Worm (Caenorhabditis elegans) whole organism, L4 larva: ENCODE results near the gene C24D10.4.

Experiments used
- F10B5.3 ChIP-seq: sonication (generic microtip); optimal IDR thresholded peaks from 2 replicates; lab custom pipeline; 2016; ENCODE audit warnings: mild to moderate bottlenecking, missing genetic modification characterization, missing compliant biosample characterization
- F49E8.2 ChIP-seq: sonication (generic microtip); optimal IDR thresholded peaks from 2 replicates; lab custom pipeline; 2016; ENCODE audit warnings: missing compliant biosample characterization, mild to moderate bottlenecking, missing genetic modification characterization, borderline replicate concordance
- Y105C5A.15 ChIP-seq: fragments of 200-800 bp; sonication (Bioruptor generic); IDR thresholded peaks from 2 replicates; pipeline ENCODE4 v1.3.6; 2022; ENCODE audit warnings: missing genetic modification characterization, missing compliant biosample characterization
- ama-1 ChIP-seq: fragments of 150-350 bp; optimal IDR thresholded peaks from 2 replicates; lab custom pipeline; 2014; ENCODE audit warnings: inconsistent platforms, mixed read lengths
- ceh-28 ChIP-seq: fragments of 150-350 bp; optimal IDR thresholded peaks from 2 replicates; lab custom pipeline; 2014; ENCODE audit warnings: missing biosample characterization, missing genetic modification reagents, missing genetic modification characterization
- ceh-32 ChIP-seq: sonication (generic microtip); optimal IDR thresholded peaks from 2 replicates; lab custom pipeline; 2016; ENCODE audit warnings: mild to moderate bottlenecking, missing genetic modification characterization, missing compliant biosample characterization; ENCODE audit not compliant: poor library complexity
- ceh-44 ChIP-seq: fragments of 200-800 bp; sonication (Bioruptor generic); IDR thresholded peaks from 2 replicates; pipeline ENCODE4 v1.3.6; 2022; ENCODE audit warnings: missing genetic modification reagents, missing genetic modification characterization, missing compliant biosample characterization
- daf-16 ChIP-seq, 3 experiments: sonication (generic microtip); optimal IDR thresholded peaks; 2 replicates each; lab custom pipeline; 2016 to 2017; ENCODE audit warnings: missing genetic modification characterization in 3 of 3, missing genetic modification reagents in 3 of 3, mild to moderate bottlenecking in 2 of 3, missing compliant biosample characterization in 2 of 3, missing biosample characterization in 1 of 3, moderate library complexity in 1 of 3
- dmd-6 ChIP-seq: fragments of 200-800 bp; sonication (Bioruptor generic); IDR thresholded peaks from 2 replicates; pipeline ENCODE4 v1.3.6; 2022; ENCODE audit warnings: missing genetic modification reagents, missing genetic modification characterization, missing compliant biosample characterization
- dmd-8 ChIP-seq: fragments of 200-800 bp; sonication (Bioruptor generic); IDR thresholded peaks from 2 replicates; pipeline ENCODE4 v1.3.6; 2022; ENCODE audit warnings: missing genetic modification characterization, missing compliant biosample characterization
- dmd-9 ChIP-seq: fragments of 200-800 bp; sonication (Bioruptor generic); IDR thresholded peaks from 2 replicates; pipeline ENCODE4 v1.3.6; 2022; ENCODE audit warnings: missing genetic modification reagents, missing genetic modification characterization, missing compliant biosample characterization
- dpl-1 ChIP-seq: fragments of 150-350 bp; optimal IDR thresholded peaks from 2 replicates; lab custom pipeline; 2014; ENCODE audit warnings: missing biosample characterization, missing genetic modification reagents, missing genetic modification characterization
- fkh-10 ChIP-seq: fragments of 150-350 bp; optimal IDR thresholded peaks from 2 replicates; lab custom pipeline; 2014; ENCODE audit warnings: missing biosample characterization, missing genetic modification reagents, missing genetic modification characterization
- fos-1 ChIP-seq: fragments of 150-350 bp; optimal IDR thresholded peaks from 2 replicates; lab custom pipeline; 2014; ENCODE audit warnings: missing biosample characterization, missing genetic modification characterization
- lim-7 ChIP-seq: fragments of 200-800 bp; sonication (Bioruptor generic); IDR thresholded peaks from 2 replicates; pipeline ENCODE4 v1.3.6; 2022; ENCODE audit warnings: missing genetic modification characterization, missing compliant biosample characterization
- lin-1 ChIP-seq: fragments of 200-800 bp; sonication (Bioruptor generic); IDR thresholded peaks from 2 replicates; pipeline ENCODE4 v1.3.6; 2022; ENCODE audit warnings: missing genetic modification reagents, missing genetic modification characterization, missing compliant biosample characterization
- lin-29 ChIP-seq: fragments of 200-800 bp; sonication (Bioruptor generic); IDR thresholded peaks from 2 replicates; pipeline ENCODE4 v1.3.6; 2022; ENCODE audit warnings: missing genetic modification reagents, missing genetic modification characterization, missing compliant biosample characterization
- lin-38 ChIP-seq: fragments of 200-800 bp; sonication (Bioruptor generic); IDR thresholded peaks from 2 replicates; pipeline ENCODE4 v1.3.6; 2022; ENCODE audit warnings: missing genetic modification reagents, missing genetic modification characterization, missing compliant biosample characterization
- lsy-2 ChIP-seq, 2 experiments: fragments of 150-350 bp in 1 of 2; sonication (generic microtip) in 1 of 2; optimal IDR thresholded peaks; 2 replicates each; lab custom pipeline; 2014 to 2017; ENCODE audit warnings: missing biosample characterization in 2 of 2, missing genetic modification characterization in 2 of 2
- madf-9 ChIP-seq: fragments of 200-800 bp; sonication (Bioruptor generic); conservative IDR thresholded peaks from 2 replicates; pipeline ENCODE4 v1.3.6; 2022; ENCODE audit warnings: missing genetic modification reagents, missing genetic modification characterization, missing compliant biosample characterization
- mep-1 ChIP-seq: fragments of 150-350 bp; sonication (generic microtip); optimal IDR thresholded peaks from 3 replicates; lab custom pipeline; 2014; ENCODE audit warnings: missing biosample characterization, missing genetic modification characterization
- mxl-2 ChIP-seq: fragments of 200-800 bp; sonication (Bioruptor generic); conservative IDR thresholded peaks from 2 replicates; pipeline ENCODE4 v1.3.6; 2022; ENCODE audit warnings: missing genetic modification reagents, missing genetic modification characterization, missing compliant biosample characterization
- nhr-111 ChIP-seq: fragments of 200-800 bp; sonication (Bioruptor generic); optimal IDR thresholded peaks from 2 replicates; lab custom pipeline; 2018; ENCODE audit warnings: mild to moderate bottlenecking, missing genetic modification characterization, missing compliant biosample characterization
- nhr-41 ChIP-seq: fragments of 200-800 bp; sonication (Bioruptor generic); IDR thresholded peaks from 2 replicates; pipeline ENCODE4 v1.3.6; 2022; ENCODE audit warnings: missing genetic modification reagents, missing genetic modification characterization, missing compliant biosample characterization
- nhr-48 ChIP-seq: sonication (generic microtip); optimal IDR thresholded peaks from 2 replicates; lab custom pipeline; 2016; ENCODE audit warnings: mild to moderate bottlenecking, missing genetic modification characterization, missing compliant biosample characterization
- nhr-77 ChIP-seq: fragments of 150-350 bp; optimal IDR thresholded peaks from 2 replicates; lab custom pipeline; 2014; ENCODE audit warnings: missing biosample characterization, missing genetic modification characterization
- php-3 ChIP-seq: fragments of 200-800 bp; sonication (Bioruptor generic); IDR thresholded peaks from 2 replicates; pipeline ENCODE4 v1.3.6; 2022; ENCODE audit warnings: missing genetic modification reagents, missing genetic modification characterization, missing compliant biosample characterization
- rbr-2 ChIP-seq: sonication (generic microtip); optimal IDR thresholded peaks from 2 replicates; lab custom pipeline; 2016; ENCODE audit warnings: missing genotype, missing genetic modification characterization, missing compliant biosample characterization
- skn-1 ChIP-seq: fragments of 150-350 bp; optimal IDR thresholded peaks from 2 replicates; lab custom pipeline; 2014; ENCODE audit warnings: missing biosample characterization, missing genetic modification characterization
- snpc-1.2 ChIP-seq: fragments of 200-800 bp; sonication (Bioruptor generic); IDR thresholded peaks from 2 replicates; pipeline ENCODE4 v1.3.6; 2022; ENCODE audit warnings: missing genetic modification reagents, missing genetic modification characterization, missing compliant biosample characterization
- tag-97 ChIP-seq: fragments of 200-800 bp; sonication (Bioruptor generic); IDR thresholded peaks from 2 replicates; pipeline ENCODE4 v1.3.6; 2022; ENCODE audit warnings: missing genetic modification characterization, missing compliant biosample characterization
- tra-1 ChIP-seq: fragments of 200-800 bp; sonication (Bioruptor generic); IDR thresholded peaks from 2 replicates; pipeline ENCODE4 v1.3.6; 2022; ENCODE audit warnings: missing genetic modification reagents, missing genetic modification characterization, missing compliant biosample characterization
- unc-130 ChIP-seq: sonication (generic microtip); optimal IDR thresholded peaks from 2 replicates; lab custom pipeline; 2016; ENCODE audit warnings: missing genetic modification reagents, missing genetic modification characterization, missing compliant biosample characterization
- vab-7 ChIP-seq: fragments of 200-800 bp; sonication (Bioruptor generic); IDR thresholded peaks from 2 replicates; pipeline ENCODE4 v1.3.6; 2022; ENCODE audit warnings: missing genetic modification reagents, missing genetic modification characterization, missing compliant biosample characterization
- zfp-2 ChIP-seq: sonication (generic microtip); optimal IDR thresholded peaks from 2 replicates; lab custom pipeline; 2016; ENCODE audit warnings: mild to moderate bottlenecking, missing genetic modification characterization, missing compliant biosample characterization
- zip-2 ChIP-seq: fragments of 150-350 bp; optimal IDR thresholded peaks from 2 replicates; lab custom pipeline; 2014; ENCODE audit warnings: missing biosample characterization, missing genetic modification characterization
- ztf-11 ChIP-seq: fragments of 150-350 bp; optimal IDR thresholded peaks from 2 replicates; lab custom pipeline; 2014; ENCODE audit warnings: missing biosample characterization, missing genetic modification characterization
- ztf-7 ChIP-seq: fragments of 150-350 bp; optimal IDR thresholded peaks from 2 replicates; lab custom pipeline; 2014; ENCODE audit warnings: missing biosample characterization, missing genetic modification characterization

C24D10.4 gene

DNA sequence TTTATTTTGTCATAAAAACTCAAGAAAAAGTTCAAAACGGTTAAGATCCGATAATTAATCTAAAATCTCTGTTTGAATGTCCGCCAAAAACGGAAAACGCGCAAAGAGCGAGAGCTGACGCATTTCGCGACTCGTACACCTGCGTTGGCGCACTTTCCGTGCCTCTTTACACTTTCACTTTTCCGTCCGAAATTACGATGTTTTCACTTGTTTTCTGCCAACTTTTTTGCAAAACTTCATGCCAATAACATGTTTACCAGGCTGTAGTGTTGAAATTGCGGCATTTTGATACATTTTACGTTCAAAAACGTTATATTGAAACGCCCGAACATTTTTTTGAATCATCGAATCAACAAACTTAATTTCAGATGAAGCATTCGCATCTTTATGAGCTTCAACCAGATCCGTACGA lies 23.4 kb downstream of the C24D10.4 start, which contains the start of gene W03F8.4 (continued):
- TF ChIP-seq madf-9 (GFP tag; lab: Robert Waterston, UW) (0 out of 2 replicates have a peak, but pooled peaks have one; percentile 54), tra-1 (GFP tag; lab: Robert Waterston, UW) (peak; percentile 67; the same call in 1 of the 2 replicates), nhr-77 (tag; lab: Kevin White, UChicago) (peak; percentile 91), fkh-10 (GFP tag; lab: Kevin White, UChicago) (peak; percentile 24), dmd-6 (GFP tag; lab: Robert Waterston, UW) (peak; percentile 87), mep-1 (tag; lab: Kevin White, UChicago) (peak; percentile 95), dmd-8 (GFP tag; lab: Robert Waterston, UW) (no peak), ama-1 (lab: Kevin White, UChicago) (peak; percentile 65), fos-1 (no peak), php-3 (peak; percentile 83), ztf-7 (tag; lab: Kevin White, UChicago) (no peak), lsy-2 (tag; optimal IDR thresholded peaks at IDR 0.05; lab: Kevin White, UChicago) (peak; percentile 61 to 95), dmd-9 (GFP tag; lab: Robert Waterston, UW) (no peak), lin-29 (GFP tag; lab: Robert Waterston, UW) (peak; percentile 88), ceh-44 (GFP tag; lab: Robert Waterston, UW) (no peak), F10B5.3 (tag; lab: Kevin White, UChicago) (peak; percentile 82), ceh-28 (tag; lab: Kevin White, UChicago) (no peak), zfp-2 (peak; percentile 47), ceh-32 (tag; lab: Kevin White, UChicago) (no peak), nhr-111 (GFP tag; lab: Kevin White, UChicago) (no peak), nhr-41 (GFP tag; lab: Robert Waterston, UW) (no peak), lim-7 (GFP tag; lab: Robert Waterston, UW) (no peak; the same call in 1 of the 2 replicates), ztf-11 (tag; lab: Kevin White, UChicago) (no peak)

DNA sequence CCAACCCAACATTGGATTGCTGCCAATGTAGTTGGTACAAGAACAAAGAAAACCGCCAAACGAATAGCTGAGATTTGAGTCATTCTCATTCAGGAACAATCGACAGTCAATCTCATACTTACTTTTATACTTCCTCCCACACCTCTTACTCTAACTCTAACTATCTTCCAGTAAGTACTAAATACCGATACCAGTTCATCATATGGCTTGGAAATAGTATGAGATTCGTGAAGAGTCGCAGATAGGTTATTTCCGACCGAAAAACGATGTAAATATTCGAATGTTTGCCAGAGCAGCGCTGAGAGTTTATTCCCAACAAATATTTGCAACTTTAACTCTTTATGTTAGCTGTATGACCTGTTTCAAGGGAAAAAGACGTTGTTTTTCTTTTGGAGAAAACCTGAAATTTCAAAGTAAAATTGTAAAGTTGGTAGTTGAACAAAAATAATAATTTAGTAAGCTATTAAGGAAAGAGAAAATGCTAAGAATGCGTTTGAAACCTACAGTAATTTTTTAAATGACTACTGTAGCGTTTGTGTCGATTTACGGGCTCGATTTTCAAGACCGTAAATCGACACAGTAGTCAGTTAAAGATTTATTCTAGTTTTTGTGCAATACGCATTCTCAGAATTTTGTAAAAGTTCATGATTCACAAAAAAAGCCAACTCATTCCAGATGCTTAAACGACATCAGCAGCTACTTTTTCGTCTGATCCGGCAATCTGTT lies 26.3 kb downstream of the C24D10.4 start, which contains the start of the genes W03F8.6 and mtrf-1L:
Gene W03F8.6 (minus strand): TSS at position 101 of the 726 bp plus-strand sequence.
Gene mtrf-1L (plus strand): TSS at position 676 of the 726 bp plus-strand sequence.
- TF ChIP-seq ceh-44 (GFP tag; lab: Robert Waterston, UW) (no peak), skn-1 (no peak), fos-1 (no peak), tra-1 (GFP tag; lab: Robert Waterston, UW) (no peak), tag-97 (GFP tag; lab: Robert Waterston, UW) (no peak), ztf-7 (tag; lab: Kevin White, UChicago) (no peak)

DNA sequence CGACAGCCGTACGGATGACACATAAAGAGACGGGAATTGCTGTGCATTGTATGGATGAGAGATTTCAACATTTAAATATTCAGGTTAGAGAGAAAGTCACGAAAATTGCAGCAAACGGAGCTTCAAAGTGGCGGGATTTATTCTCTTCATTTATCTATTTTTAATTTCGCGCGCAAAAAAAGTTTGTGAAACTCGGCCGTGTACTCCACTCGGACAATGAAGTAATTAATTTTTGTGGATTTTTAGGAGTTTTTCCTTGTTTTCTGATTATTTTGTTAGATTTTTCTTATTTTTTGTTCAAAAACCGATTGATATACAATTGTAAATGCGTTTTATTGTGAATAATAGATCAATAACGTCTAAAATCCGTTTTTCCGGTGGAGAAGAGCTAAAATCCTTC lies 27.7 kb downstream of the C24D10.4 start:
- TF ChIP-seq rbr-2 (no peak), lin-38 (GFP tag; lab: Robert Waterston, UW) (peak; percentile 49), dpl-1 (GFP tag; lab: Kevin White, UChicago) (peak; percentile 84), unc-130 (GFP tag; lab: Kevin White, UChicago) (no peak), zfp-2 (no peak), lin-1 (GFP tag; lab: Robert Waterston, UW) (no peak), F49E8.2 (peak; percentile 13), zip-2 (tag; lab: Kevin White, UChicago) (no peak), vab-7 (GFP tag; lab: Robert Waterston, UW) (no peak), lim-7 (GFP tag; lab: Robert Waterston, UW) (no peak), snpc-1.2 (GFP tag; lab: Robert Waterston, UW) (peak; percentile 36; the same call in 1 of the 2 replicates), nhr-48 (tag; lab: Kevin White, UChicago) (no peak), lsy-2 (tag; optimal IDR thresholded peaks at IDR 0.05; lab: Kevin White, UChicago) (no peak), mxl-2 (no peak), daf-16 (GFP tag; optimal IDR thresholded peaks at IDR 0.05; lab: Kevin White, UChicago) (no peak), daf-16 (tag; optimal IDR thresholded peaks at IDR 0.05; lab: Kevin White, UChicago) (no peak), Y105C5A.15 (GFP tag; lab: Robert Waterston, UW) (no peak)
